Worm (Caenorhabditis elegans): ENCODE results near the gene F40G9.14.

DNA sequence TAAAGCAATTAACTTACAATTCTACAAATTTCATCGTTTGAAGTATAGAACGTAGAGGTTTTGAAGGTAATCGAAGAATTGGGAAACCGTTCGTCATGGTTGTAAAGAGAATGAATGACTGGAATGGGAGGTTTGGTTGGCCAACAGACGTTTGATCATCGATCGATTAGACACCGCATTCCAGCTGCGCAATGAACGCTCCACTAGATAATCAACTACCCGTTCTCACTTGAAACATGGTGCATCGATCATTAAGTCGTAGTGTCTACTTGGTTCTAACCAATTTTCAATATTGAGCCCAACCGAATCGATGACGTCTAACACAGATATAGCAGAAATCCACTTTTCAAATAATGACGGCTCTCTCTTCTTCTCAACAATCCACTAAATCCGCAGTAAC lies 34.5 kb downstream of the F40G9.14 start, which contains the start of gene fbxb-82:
- TF ChIP-seq nhr-237 (tag; optimal IDR thresholded peaks at IDR 0.05) (no peak), nhr-12 (tag; optimal IDR thresholded peaks at IDR 0.05) (no peak)
